Worm (Caenorhabditis elegans): ENCODE measurements around the gene fipr-8.

ce11 chrV:10210244-10210643 is 29.5 kb downstream of the fipr-8 start, which contains the start of gene tftc-3:
- TF ChIP-seq lin-13 (tag; optimal IDR thresholded peaks at IDR 0.05) (no peak), snpc-4 (tag; optimal IDR thresholded peaks at IDR 0.05) (no peak), lsy-2 (tag; optimal IDR thresholded peaks at IDR 0.05) (no peak), mep-1 (tag; optimal IDR thresholded peaks at IDR 0.05) (no peak), nhr-12 (tag; optimal IDR thresholded peaks at IDR 0.05) (no peak), elt-1 (tag; optimal IDR thresholded peaks at IDR 0.05; ENCODE audit: borderline replicate concordance, insufficient read depth) (no peak), pha-4 (tag; optimal IDR thresholded peaks at IDR 0.05) (no peak), unc-120 (tag; optimal IDR thresholded peaks at IDR 0.05; ENCODE audit: poor library complexity, severe bottlenecking) (no peak), ces-1 (GFP tag; optimal IDR thresholded peaks at IDR 0.05) (no peak), blmp-1 (tag; optimal IDR thresholded peaks at IDR 0.05) (no peak), nhr-2 (tag; optimal IDR thresholded peaks at IDR 0.05) (no peak)

Data from whole organism, mixed stage, embryonic.